Worm (Caenorhabditis elegans) whole organism, L2 larva: ENCODE measurements around the gene cey-1.
A peak's percentile ranks its signal among the peaks of the same experiment; 100 is the strongest.

Source experiments
- ama-1 ChIP-seq: fragments of 150-350 bp; optimal IDR thresholded peaks from 2 replicates; lab custom pipeline; 2018; ENCODE audit warnings: inconsistent platforms
- lin-39 ChIP-seq: fragments of 150-350 bp; optimal IDR thresholded peaks from 2 replicates; lab custom pipeline; 2014; ENCODE audit warnings: missing biosample characterization, missing genetic modification reagents, missing genetic modification characterization

DNA sequence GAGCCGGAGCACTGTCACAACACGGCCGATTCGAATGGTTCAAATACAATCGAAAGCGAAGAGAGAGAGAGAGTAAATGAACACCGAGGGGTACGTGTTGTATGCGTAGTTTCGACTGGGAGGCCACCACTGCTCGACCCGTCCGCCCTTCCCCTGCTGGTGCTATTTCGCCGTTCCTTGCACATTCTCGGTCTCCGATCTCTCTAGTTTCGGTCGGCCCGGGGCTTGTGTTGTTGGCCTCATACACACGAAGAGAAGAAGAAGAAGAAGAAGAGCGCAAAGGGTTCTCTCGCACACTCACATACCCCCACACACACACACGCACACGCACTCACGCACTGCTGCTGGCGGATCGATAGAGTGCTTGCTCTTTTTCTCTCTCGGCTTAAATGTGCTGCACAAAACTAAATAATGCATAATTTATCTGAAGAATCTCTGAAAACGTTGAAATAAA lies 1.9 kb upstream of the cey-1 start:
- TF ChIP-seq lin-39 (tag; lab: Kevin White, UChicago) (no peak), ama-1 (lab: Kevin White, UChicago) (peak; percentile 66)
